Worm (Caenorhabditis elegans): Measurements from ENCODE around the gene xbx-6.

The xbx-6 gene

DNA sequence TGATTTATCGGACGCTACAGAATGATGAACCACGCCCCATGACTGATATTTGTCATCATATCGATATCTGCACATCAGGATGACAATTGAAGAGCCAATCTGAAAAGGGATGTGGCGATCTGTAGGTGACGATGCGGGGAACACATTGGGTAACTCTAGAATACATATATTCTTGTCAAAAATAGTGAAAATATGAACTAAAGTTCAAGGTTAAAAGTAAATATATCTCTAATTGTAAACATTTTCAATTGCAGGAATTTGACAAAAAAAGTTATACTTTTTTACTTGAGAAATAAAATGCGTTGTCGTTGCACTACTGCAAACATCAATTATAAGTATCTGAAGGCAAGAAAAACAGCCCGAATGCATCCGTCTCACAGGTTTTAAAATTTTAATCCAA lies 50.1 kb downstream of the xbx-6 start, which contains the start of gene F58E6.6:
F58E6.6 (minus strand) TSS at position 101 of the 400 bp plus-strand sequence.
- TF ChIP-seq tbp1 (GFP tag; optimal IDR thresholded peaks at IDR 0.05): no peak
- no peak for TF ChIP-seq nfyb-1 (GFP tag; IDR thresholded peaks at IDR 0.05)
- TF ChIP-seq lin-26 (GFP tag; IDR thresholded peaks at IDR 0.05): no peak
- no peak for TF ChIP-seq pha-4 (tag; optimal IDR thresholded peaks at IDR 0.05)
- no peak for TF ChIP-seq lsl-1 (GFP tag; optimal IDR thresholded peaks at IDR 0.05)
- TF ChIP-seq hsf-1 (GFP tag; IDR thresholded peaks at IDR 0.05): no peak
- no peak for TF ChIP-seq ztf-25 (GFP tag; IDR thresholded peaks at IDR 0.05)
- no peak for TF ChIP-seq ztf-26 (tag; optimal IDR thresholded peaks at IDR 0.05)
- TF ChIP-seq rpc-1 (optimal IDR thresholded peaks at IDR 0.05): no peak
- no peak for TF ChIP-seq rpc-1 (tag; optimal IDR thresholded peaks at IDR 0.05)
- TF ChIP-seq efl-1 (GFP tag; optimal IDR thresholded peaks at IDR 0.05): no peak
- TF ChIP-seq athp-1 (tag; optimal IDR thresholded peaks at IDR 0.05): no peak
- no peak for TF ChIP-seq snpc-1.1 (tag; optimal IDR thresholded peaks at IDR 0.05; ENCODE audit: insufficient read depth)
- no peak for TF ChIP-seq F57C9.4 (tag; optimal IDR thresholded peaks at IDR 0.05)
- no peak for TF ChIP-seq F49E8.2 (tag; optimal IDR thresholded peaks at IDR 0.05; ENCODE audit: insufficient read depth)
- TF ChIP-seq chd-7 (tag; optimal IDR thresholded peaks at IDR 0.05): no peak
- TF ChIP-seq Y53G8AR.9 (GFP tag; conservative IDR thresholded peaks at IDR 0.05): no peak
- TF ChIP-seq K12H6.12 (tag; optimal IDR thresholded peaks at IDR 0.05): no peak
- TF ChIP-seq sptf-2 (GFP tag; optimal IDR thresholded peaks at IDR 0.05): no peak
- no peak for TF ChIP-seq snpc-1.3 (tag; optimal IDR thresholded peaks at IDR 0.05; ENCODE audit: insufficient read depth)

DNA sequence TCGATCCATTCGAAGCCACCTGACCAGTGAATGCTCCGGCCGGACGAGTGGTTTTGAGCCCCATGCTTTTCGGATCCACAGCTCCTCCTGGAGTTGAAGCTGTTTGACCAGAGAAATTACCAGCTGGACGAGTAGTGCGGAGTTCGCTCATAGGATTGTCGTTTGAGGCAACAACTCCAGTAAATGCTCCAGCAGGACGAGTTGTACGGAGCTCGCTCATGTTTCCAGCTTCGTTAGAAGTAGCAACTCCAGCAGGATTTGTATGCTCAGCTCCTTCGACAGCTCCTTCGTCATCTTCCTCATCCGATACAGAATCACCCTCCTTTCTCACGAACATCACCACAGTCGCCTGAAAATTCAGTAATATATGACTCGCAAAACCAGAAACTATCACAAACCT lies 50.7 kb downstream of the xbx-6 start:
- TF ChIP-seq die-1 (tag; optimal IDR thresholded peaks at IDR 0.05) (no peak), nhr-120 (GFP tag; IDR thresholded peaks at IDR 0.05) (no peak), ztf-28 (GFP tag; IDR thresholded peaks at IDR 0.05) (no peak), somi-1 (GFP tag; optimal IDR thresholded peaks at IDR 0.05) (no peak), zfh-2 (GFP tag; conservative IDR thresholded peaks at IDR 0.05) (no peak), F39B2.1 (GFP tag; IDR thresholded peaks at IDR 0.05) (no peak), snpc-1.1 (tag; optimal IDR thresholded peaks at IDR 0.05; ENCODE audit: insufficient read depth) (no peak), efl-1 (GFP tag; optimal IDR thresholded peaks at IDR 0.05) (no peak), cebp-1 (GFP tag; IDR thresholded peaks at IDR 0.05) (no peak), cebp-1 (tag; optimal IDR thresholded peaks at IDR 0.05) (no peak), B0261.1 (tag; optimal IDR thresholded peaks at IDR 0.05) (no peak), mel-28 (tag; optimal IDR thresholded peaks at IDR 0.05; ENCODE audit: borderline replicate concordance) (no peak), ztf-26 (tag; optimal IDR thresholded peaks at IDR 0.05) (no peak), T26A5.8 (tag; optimal IDR thresholded peaks at IDR 0.05) (no peak), Y67H2A.10 (GFP tag; conservative IDR thresholded peaks at IDR 0.05) (no peak), F52B5.7 (tag; optimal IDR thresholded peaks at IDR 0.05) (no peak), sea-2 (GFP tag; IDR thresholded peaks at IDR 0.05) (no peak), nhr-90 (tag; optimal IDR thresholded peaks at IDR 0.05) (no peak), B0035.1 (tag; optimal IDR thresholded peaks at IDR 0.05) (no peak), unc-62 (GFP tag; optimal IDR thresholded peaks at IDR 0.05) (no peak)

DNA sequence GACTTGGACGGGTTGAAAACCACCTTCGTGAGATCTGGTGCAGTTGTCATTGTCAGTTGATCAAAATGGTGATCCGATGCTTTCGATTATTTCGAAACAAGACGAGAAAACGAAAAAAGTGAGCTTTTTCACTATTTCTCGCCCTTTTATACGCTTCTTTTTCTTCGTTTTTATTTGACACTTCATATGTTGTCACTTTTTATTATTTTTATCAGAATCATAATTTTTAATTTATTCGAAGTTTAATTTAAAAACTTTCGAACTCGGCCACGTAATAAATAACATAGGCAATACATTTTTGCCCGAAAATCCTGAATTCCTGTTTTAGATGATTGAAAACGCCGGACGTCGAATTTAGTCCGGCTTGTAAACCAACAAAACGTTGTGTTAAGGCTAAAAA lies 51.6 kb downstream of the xbx-6 start, which contains the start of gene F58E6.5:
F58E6.5 (minus strand) TSS at position 101 of the 400 bp plus-strand sequence.
- TF ChIP-seq ztf-18 (tag; optimal IDR thresholded peaks at IDR 0.05): no peak
- no peak for TF ChIP-seq attf-6 (GFP tag; IDR thresholded peaks at IDR 0.05)
- TF ChIP-seq hmg-20 (GFP tag; IDR thresholded peaks at IDR 0.05): no peak
- TF ChIP-seq ztf-6 (GFP tag; IDR thresholded peaks at IDR 0.05): no peak
- no peak for TF ChIP-seq ama-1 (optimal IDR thresholded peaks at IDR 0.05)
- TF ChIP-seq ama-1 (GFP tag; optimal IDR thresholded peaks at IDR 0.05): no peak
- no peak for TF ChIP-seq B0261.1 (tag; optimal IDR thresholded peaks at IDR 0.05)
- no peak for TF ChIP-seq C06A6.2 (GFP tag; conservative IDR thresholded peaks at IDR 0.05)
- TF ChIP-seq ZK185.1 (tag; optimal IDR thresholded peaks at IDR 0.05; ENCODE audit: poor library complexity, severe bottlenecking): no peak
- TF ChIP-seq fkh-3 (tag; optimal IDR thresholded peaks at IDR 0.05): no peak
- TF ChIP-seq nhr-120 (GFP tag; IDR thresholded peaks at IDR 0.05): no peak
- no peak for TF ChIP-seq attf-5 (GFP tag; optimal IDR thresholded peaks at IDR 0.05)
- no peak for TF ChIP-seq lir-1 (GFP tag; conservative IDR thresholded peaks at IDR 0.05)
- TF ChIP-seq hlh-12 (tag; optimal IDR thresholded peaks at IDR 0.05): no peak
- no peak for TF ChIP-seq F57C9.4 (tag; optimal IDR thresholded peaks at IDR 0.05)
- no peak for TF ChIP-seq madf-10 (tag; optimal IDR thresholded peaks at IDR 0.05)
